Fruit fly (Drosophila melanogaster) whole organism, embryonic: ENCODE results near the gene Tet.

Experiments used
- Aef1 ChIP-seq: fragments of 200-800 bp; sonication (Bioruptor generic); IDR thresholded peaks from 3 replicates; pipeline ENCODE4 v1.3.6; 2022; ENCODE audit warnings: missing biosample characterization, missing genetic modification characterization
- Atf6 ChIP-seq: fragments of 200-800 bp; sonication (Bioruptor generic); IDR thresholded peaks from 2 replicates; pipeline ENCODE4 v1.3.6; 2022; ENCODE audit warnings: missing biosample characterization, missing genetic modification characterization
- Bdp1 ChIP-seq: fragments of 200-800 bp; sonication (Bioruptor generic); optimal IDR thresholded peaks from 3 replicates; lab custom pipeline; 2016; ENCODE audit warnings: missing biosample characterization, missing genetic modification characterization
- BtbVII ChIP-seq: fragments of 200-800 bp; sonication (Bioruptor generic); optimal IDR thresholded peaks from 3 replicates; lab custom pipeline; 2017; ENCODE audit warnings: missing biosample characterization, mild to moderate bottlenecking, missing genetic modification characterization
- CG10209 ChIP-seq: fragments of 200-800 bp; sonication (Bioruptor generic); optimal IDR thresholded peaks from 3 replicates; lab custom pipeline; 2017; ENCODE audit warnings: missing biosample characterization, mild to moderate bottlenecking, missing genetic modification characterization, missing genetic modification reagents
- CG10274 ChIP-seq: fragments of 200-800 bp; sonication (Bioruptor generic); optimal IDR thresholded peaks from 3 replicates; lab custom pipeline; 2017; ENCODE audit warnings: missing biosample characterization, mild to moderate bottlenecking, missing genetic modification characterization
- CG11695 ChIP-seq: fragments of 200-800 bp; sonication (Bioruptor generic); IDR thresholded peaks from 3 replicates; pipeline ENCODE4 v1.3.6; 2022; ENCODE audit warnings: missing biosample characterization, missing genetic modification characterization
- CG12769 ChIP-seq: fragments of 200-800 bp; sonication (Bioruptor generic); optimal IDR thresholded peaks from 2 replicates; lab custom pipeline; 2019; ENCODE audit warnings: missing biosample characterization, mild to moderate bottlenecking, missing genetic modification characterization, moderate library complexity
- CG15601 ChIP-seq: fragments of 200-800 bp; sonication (Bioruptor generic); optimal IDR thresholded peaks from 3 replicates; lab custom pipeline; 2019; ENCODE audit warnings: missing biosample characterization, mild to moderate bottlenecking, missing genetic modification characterization, moderate library complexity
- CG1602 ChIP-seq: fragments of 200-800 bp; sonication (Bioruptor generic); optimal IDR thresholded peaks from 3 replicates; lab custom pipeline; 2016; ENCODE audit warnings: missing biosample characterization, missing genetic modification characterization
- CG16815 ChIP-seq: fragments of 200-800 bp; sonication (Bioruptor generic); optimal IDR thresholded peaks from 3 replicates; lab custom pipeline; 2017; ENCODE audit warnings: missing biosample characterization, mild to moderate bottlenecking, missing genetic modification characterization
- CG17802 ChIP-seq: fragments of 200-800 bp; sonication (Bioruptor generic); optimal IDR thresholded peaks from 2 replicates; lab custom pipeline; 2018; ENCODE audit warnings: missing biosample characterization, mild to moderate bottlenecking, missing genetic modification characterization, moderate library complexity
- CG6654 ChIP-seq: fragments of 200-800 bp; sonication (Bioruptor generic); optimal IDR thresholded peaks from 2 replicates; lab custom pipeline; 2017; ENCODE audit warnings: missing biosample characterization, mild to moderate bottlenecking, missing genetic modification characterization
- CG8089 ChIP-seq: fragments of 200-800 bp; sonication (Bioruptor generic); optimal IDR thresholded peaks from 3 replicates; lab custom pipeline; 2016; ENCODE audit warnings: missing biosample characterization, missing genetic modification characterization
- CG8290 ChIP-seq, 3 experiments: fragments of 200-800 bp; sonication (Bioruptor generic); optimal IDR thresholded peaks; 2 replicates each; lab custom pipeline; 2016 to 2019; ENCODE audit warnings: missing biosample characterization in 3 of 3, missing genetic modification characterization in 3 of 3, mild to moderate bottlenecking in 2 of 3, moderate library complexity in 1 of 3
- Camta ChIP-seq: fragments of 200-800 bp; sonication (Bioruptor generic); optimal IDR thresholded peaks from 2 replicates; lab custom pipeline; 2016; ENCODE audit warnings: missing biosample characterization, missing genetic modification characterization
- Fer1 ChIP-seq: fragments of 200-800 bp; sonication (Bioruptor generic); optimal IDR thresholded peaks from 2 replicates; lab custom pipeline; 2017; ENCODE audit warnings: missing biosample characterization, mild to moderate bottlenecking, missing genetic modification characterization
- Fer3 ChIP-seq: fragments of 200-800 bp; sonication (Bioruptor generic); optimal IDR thresholded peaks from 2 replicates; lab custom pipeline; 2018; ENCODE audit warnings: missing biosample characterization, mild to moderate bottlenecking, missing genetic modification characterization, moderate library complexity
- H15 ChIP-seq: fragments of 200-800 bp; sonication (Bioruptor generic); IDR thresholded peaks from 3 replicates; pipeline ENCODE4 v1.3.6; 2022; ENCODE audit warnings: missing biosample characterization, missing genetic modification characterization
- HHEX ChIP-seq: fragments of 200-800 bp; sonication (Bioruptor generic); optimal IDR thresholded peaks from 3 replicates; lab custom pipeline; 2017; ENCODE audit warnings: missing biosample characterization, mild to moderate bottlenecking, missing genetic modification characterization, missing genetic modification reagents
- HLH54F ChIP-seq: fragments of 200-800 bp; sonication (Bioruptor generic); optimal IDR thresholded peaks from 3 replicates; lab custom pipeline; 2016; ENCODE audit warnings: missing biosample characterization, missing genetic modification characterization
- Hey ChIP-seq: fragments of 200-800 bp; sonication (Bioruptor generic); optimal IDR thresholded peaks from 3 replicates; lab custom pipeline; 2018; ENCODE audit warnings: missing biosample characterization, mild to moderate bottlenecking, missing genetic modification characterization
- HmgZ ChIP-seq: fragments of 200-800 bp; sonication (Bioruptor generic); optimal IDR thresholded peaks from 2 replicates; lab custom pipeline; 2018; ENCODE audit warnings: missing biosample characterization, mild to moderate bottlenecking, missing genetic modification characterization
- Nf-YC ChIP-seq: fragments of 200-800 bp; optimal IDR thresholded peaks from 3 replicates; lab custom pipeline; 2019; ENCODE audit warnings: missing biosample characterization, mild to moderate bottlenecking, missing genetic modification characterization, moderate library complexity
- Oli ChIP-seq: fragments of 200-800 bp; sonication (Bioruptor generic); optimal IDR thresholded peaks from 2 replicates; lab custom pipeline; 2018; ENCODE audit warnings: missing biosample characterization, mild to moderate bottlenecking, missing genetic modification characterization, moderate library complexity
- Ptx1 ChIP-seq: fragments of 200-800 bp; sonication (Bioruptor generic); IDR thresholded peaks from 2 replicates; pipeline ENCODE4 v1.3.6; 2022; ENCODE audit warnings: missing biosample characterization, missing genetic modification characterization
- Sox102F ChIP-seq: fragments of 200-800 bp; sonication (Bioruptor generic); optimal IDR thresholded peaks from 2 replicates; lab custom pipeline; 2018; ENCODE audit warnings: missing biosample characterization, mild to moderate bottlenecking, missing genetic modification characterization, moderate library complexity
- Taf1 ChIP-seq: fragments of 200-800 bp; sonication (Bioruptor generic); IDR thresholded peaks from 2 replicates; pipeline ENCODE4 v1.3.6; 2022; ENCODE audit warnings: missing biosample characterization, missing genetic modification characterization
- ci ChIP-seq: fragments of 200-800 bp; sonication (Bioruptor generic); IDR thresholded peaks from 3 replicates; pipeline ENCODE4 v1.3.6; 2022; ENCODE audit warnings: missing biosample characterization, missing genetic modification characterization
- dysf ChIP-seq: fragments of 200-800 bp; sonication (Bioruptor generic); IDR thresholded peaks from 3 replicates; pipeline ENCODE4 v1.3.6; 2022; ENCODE audit warnings: missing biosample characterization, missing genetic modification characterization
- ems ChIP-seq: fragments of 200-800 bp; sonication (Bioruptor generic); optimal IDR thresholded peaks from 3 replicates; lab custom pipeline; 2016; ENCODE audit warnings: missing biosample characterization, missing genetic modification characterization
- exex ChIP-seq: fragments of 200-800 bp; sonication (Bioruptor generic); optimal IDR thresholded peaks from 4 replicates; lab custom pipeline; 2018; ENCODE audit warnings: missing biosample characterization, mild to moderate bottlenecking, missing genetic modification characterization, moderate library complexity
- fd102C ChIP-seq: fragments of 200-800 bp; sonication (Bioruptor generic); optimal IDR thresholded peaks from 2 replicates; lab custom pipeline; 2018; ENCODE audit warnings: missing biosample characterization, mild to moderate bottlenecking, missing genetic modification characterization, moderate library complexity
- gro ChIP-seq: fragments of 200-800 bp; sonication (Bioruptor generic); optimal IDR thresholded peaks from 2 replicates; lab custom pipeline; 2016; ENCODE audit warnings: missing biosample characterization, missing genetic modification characterization
- her ChIP-seq: fragments of 200-800 bp; sonication (Bioruptor generic); optimal IDR thresholded peaks from 2 replicates; lab custom pipeline; 2016; ENCODE audit warnings: missing biosample characterization, missing genetic modification characterization
- mam ChIP-seq: fragments of 200-800 bp; sonication (Bioruptor generic); optimal IDR thresholded peaks from 3 replicates; lab custom pipeline; 2016; ENCODE audit warnings: missing biosample characterization, missing genetic modification characterization
- mld ChIP-seq: fragments of 200-800 bp; sonication (Bioruptor generic); IDR thresholded peaks from 3 replicates; pipeline ENCODE4 v1.3.6; 2022; ENCODE audit warnings: missing biosample characterization, missing genetic modification characterization; ENCODE audit not compliant: partially characterized antibody
- nerfin-2 ChIP-seq: fragments of 200-800 bp; sonication (Bioruptor generic); IDR thresholded peaks from 2 replicates; pipeline ENCODE4 v1.3.6; 2022; ENCODE audit warnings: missing biosample characterization, missing genetic modification characterization; ENCODE audit not compliant: partially characterized antibody
- org-1 ChIP-seq: fragments of 200-800 bp; sonication (Bioruptor generic); optimal IDR thresholded peaks from 2 replicates; lab custom pipeline; 2017; ENCODE audit warnings: missing biosample characterization, missing genetic modification characterization
- pan ChIP-seq, 4 experiments: fragments of >200 bp in 3 of 4; fragments of 200-800 bp in 1 of 4; sonication (Bioruptor generic) in 1 of 4; optimal IDR thresholded peaks in 3 of 4; IDR thresholded peaks in 1 of 4; 2 replicates each; pipeline versions ENCODE4 v1.3.6 to Lab custom; 2017 to 2022; ENCODE audit warnings: missing biosample characterization in 2 of 4, missing genetic modification characterization in 2 of 4, mixed read lengths in 1 of 4
- pita ChIP-seq: fragments of 200-800 bp; sonication (Bioruptor generic); optimal IDR thresholded peaks from 2 replicates; lab custom pipeline; 2017; ENCODE audit warnings: missing biosample characterization, mild to moderate bottlenecking, missing genetic modification characterization
- psq ChIP-seq: fragments of 200-800 bp; sonication (Bioruptor generic); optimal IDR thresholded peaks from 2 replicates; lab custom pipeline; 2017; ENCODE audit warnings: missing biosample characterization, missing genetic modification characterization
- row ChIP-seq: fragments of 200-800 bp; sonication (Bioruptor generic); IDR thresholded peaks from 3 replicates; pipeline ENCODE4 v1.3.6; 2022; ENCODE audit warnings: missing biosample characterization, missing genetic modification characterization
- schlank ChIP-seq: fragments of 200-800 bp; sonication (Bioruptor generic); optimal IDR thresholded peaks from 2 replicates; lab custom pipeline; 2018; ENCODE audit warnings: missing biosample characterization, mild to moderate bottlenecking, missing genetic modification characterization
- sens ChIP-seq: fragments of 200-800 bp; sonication (Bioruptor generic); peaks from one replicate; lab custom pipeline; 2016; ENCODE audit warnings: missing biosample characterization, missing genetic modification characterization
- slou ChIP-seq: fragments of 200-800 bp; sonication (Bioruptor generic); optimal IDR thresholded peaks from 3 replicates; lab custom pipeline; 2016; ENCODE audit warnings: missing biosample characterization, missing genetic modification characterization
- so ChIP-seq: fragments of 200-800 bp; sonication (Bioruptor generic); IDR thresholded peaks from 3 replicates; pipeline ENCODE4 v1.3.6; 2022; ENCODE audit warnings: missing biosample characterization, missing genetic modification characterization
- z ChIP-seq: fragments of 200-800 bp; sonication (Bioruptor generic); IDR thresholded peaks from 3 replicates; pipeline ENCODE4 v1.3.6; 2022; ENCODE audit warnings: missing biosample characterization, missing genetic modification characterization
- zf30C ChIP-seq: fragments of 200-800 bp; sonication (Bioruptor generic); optimal IDR thresholded peaks from 3 replicates; lab custom pipeline; 2018; ENCODE audit warnings: missing biosample characterization, mild to moderate bottlenecking, missing genetic modification characterization

Tet gene

dm6 chr3L:2805956-2806527, 72.9 kb downstream of the Tet start (continued):
- TF ChIP-seq CG16815 (GFP tag; lab: Kevin White, UChicago) (no peak), Bdp1 (GFP tag; lab: Kevin White, UChicago) (peak; percentile 16), CG11695 (GFP tag; lab: Robert Waterston, UW) (peak; percentile 85), so (GFP tag; lab: Robert Waterston, UW) (peak; percentile 40; the same call in 1 of the 3 replicates), CG12769 (tag; lab: Kevin White, UChicago) (peak; percentile 51), HLH54F (GFP tag; lab: Kevin White, UChicago) (no peak), CG8089 (GFP tag; lab: Kevin White, UChicago) (no peak), Ptx1 (GFP tag; lab: Robert Waterston, UW) (peak; percentile 86), Atf6 (peak; percentile 62; the same call in 1 of the 2 replicates), pan (optimal IDR thresholded peaks at IDR 0.05; lab: Kevin White, UChicago) (peak in 1 of 2 experiments; percentile 35), pan (GFP tag; optimal IDR thresholded peaks at IDR 0.05 in 1 of 2, IDR thresholded peaks at IDR 0.05 in 1 of 2) (peak in 1 of 2 experiments; percentile 87), Hey (tag; lab: Kevin White, UChicago) (no peak), exex (tag; lab: Kevin White, UChicago) (no peak), dysf (GFP tag; lab: Robert Waterston, UW) (peak; percentile 91), ems (GFP tag; lab: Kevin White, UChicago) (peak; percentile 37), Nf-YC (tag; lab: Kevin White, UChicago) (peak; percentile 28), CG8290 (GFP tag; optimal IDR thresholded peaks at IDR 0.05; lab: Kevin White, UChicago) (peak; percentile 51), CG8290 (tag; optimal IDR thresholded peaks at IDR 0.05; lab: Kevin White, UChicago) (peak in 1 of 2 experiments; percentile 27), z (GFP tag; lab: Robert Waterston, UW) (0 out of 3 replicates have a peak, but pooled peaks have one; percentile 44), mld (GFP tag; lab: Robert Waterston, UW) (no peak), Oli (tag; lab: Kevin White, UChicago) (peak; percentile 44), HmgZ (tag; lab: Kevin White, UChicago) (no peak), pita (no peak), ci (GFP tag; lab: Robert Waterston, UW) (peak; percentile 87), BtbVII (GFP tag; lab: Kevin White, UChicago) (peak; percentile 56), nerfin-2 (GFP tag; lab: Robert Waterston, UW) (no peak), zf30C (GFP tag; lab: Kevin White, UChicago) (no peak), sens (GFP tag; lab: Kevin White, UChicago) (peak; percentile 97), Aef1 (GFP tag; lab: Robert Waterston, UW) (peak; percentile 81), Sox102F (GFP tag; lab: Kevin White, UChicago) (peak; percentile 58), Taf1 (GFP tag; lab: Robert Waterston, UW) (peak; percentile 88), HHEX (GFP tag; lab: Kevin White, UChicago) (peak; percentile 76), psq (GFP tag; lab: Kevin White, UChicago) (no peak), CG17802 (tag; lab: Kevin White, UChicago) (peak; percentile 40), CG10274 (GFP tag; lab: Kevin White, UChicago) (peak; percentile 17), CG10209 (GFP tag; lab: Kevin White, UChicago) (peak; percentile 49), Fer3 (peak; percentile 52), fd102C (GFP tag; lab: Kevin White, UChicago) (no peak), mam (GFP tag; lab: Kevin White, UChicago) (peak; percentile 72), schlank (tag; lab: Kevin White, UChicago) (no peak), her (no peak), Fer1 (no peak), gro (GFP tag; lab: Kevin White, UChicago) (peak; percentile 60), slou (GFP tag; lab: Kevin White, UChicago) (no peak), H15 (peak; percentile 88), CG1602 (no peak), org-1 (GFP tag; lab: Kevin White, UChicago) (peak; percentile 23), CG15601 (tag; lab: Kevin White, UChicago) (peak; percentile 26), Camta (GFP tag; lab: Kevin White, UChicago) (peak; percentile 51), CG6654 (GFP tag; lab: Kevin White, UChicago) (peak; percentile 34), row (peak; percentile 87)
